Worm (Caenorhabditis elegans): ENCODE data around the gene emc-5.

The emc-5 gene

ce11 chrII:11538741-11539140 is 42.2 kb downstream of the emc-5 start, which contains the start of gene Y62F5A.9:
Gene Y62F5A.9, minus strand, starts transcription at chrII:11538841.
- TF ChIP-seq dao-5 (tag; optimal IDR thresholded peaks at IDR 0.05) (no peak), W03F9.2 (tag; optimal IDR thresholded peaks at IDR 0.05) (no peak), him-1 (tag; optimal IDR thresholded peaks at IDR 0.05) (no peak)

DNA sequence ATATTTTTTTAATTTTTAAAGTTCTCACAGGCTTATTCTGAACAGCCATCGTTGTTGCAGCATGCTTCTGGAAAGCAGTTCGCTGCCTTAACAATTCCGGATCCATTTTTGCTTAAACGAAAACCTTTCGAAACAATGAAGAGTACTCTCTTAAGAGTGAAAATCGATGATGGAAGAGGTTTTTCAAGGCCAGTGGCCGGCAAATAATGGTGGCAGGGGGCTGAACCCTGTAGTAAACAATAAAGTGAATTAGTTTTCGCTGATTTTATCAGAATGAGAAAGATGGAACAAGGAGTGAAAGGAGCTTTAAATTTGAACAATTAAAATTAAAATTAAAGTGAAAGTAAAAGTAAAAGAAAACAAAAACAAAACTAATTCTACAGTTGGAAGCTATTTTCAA is 45.8 kb downstream of the emc-5 start, which contains the start of gene gtf-2E2:
gtf-2E2 (minus strand) TSS at position 111 of the 400 bp plus-strand sequence.
- TF ChIP-seq dao-5 (tag; optimal IDR thresholded peaks at IDR 0.05) (no peak), him-1 (tag; optimal IDR thresholded peaks at IDR 0.05) (no peak), W03F9.2 (tag; optimal IDR thresholded peaks at IDR 0.05) (no peak)

DNA sequence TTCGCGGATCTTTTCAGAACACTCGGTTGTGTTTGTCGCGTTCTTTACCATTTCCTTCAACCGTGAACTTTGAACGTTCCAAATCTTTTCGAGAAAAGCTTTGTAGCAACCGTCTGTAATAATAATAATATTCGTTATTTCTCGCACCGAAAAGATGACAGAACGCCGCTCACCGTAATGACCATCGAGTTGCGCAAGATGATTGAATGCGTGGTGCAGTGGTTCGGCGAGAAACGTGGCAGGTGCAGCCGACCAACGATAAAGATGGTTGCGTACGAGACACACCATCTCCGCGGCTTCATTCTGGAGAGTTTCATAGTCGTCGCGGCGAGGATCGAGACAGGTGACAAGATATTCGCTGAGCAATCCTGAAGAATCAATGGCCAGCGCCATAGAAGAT is 46.4 kb downstream of the emc-5 start:
- TF ChIP-seq dao-5 (tag; optimal IDR thresholded peaks at IDR 0.05) (no peak), W03F9.2 (tag; optimal IDR thresholded peaks at IDR 0.05) (no peak), him-1 (tag; optimal IDR thresholded peaks at IDR 0.05) (no peak)

ce11 chrII:11544714-11545113 is 48.1 kb downstream of the emc-5 start, which contains the start of gene F54D5.9:
Gene F54D5.9, minus strand, starts transcription at chrII:11544828.
- TF ChIP-seq him-1 (tag; optimal IDR thresholded peaks at IDR 0.05) = no peak

DNA sequence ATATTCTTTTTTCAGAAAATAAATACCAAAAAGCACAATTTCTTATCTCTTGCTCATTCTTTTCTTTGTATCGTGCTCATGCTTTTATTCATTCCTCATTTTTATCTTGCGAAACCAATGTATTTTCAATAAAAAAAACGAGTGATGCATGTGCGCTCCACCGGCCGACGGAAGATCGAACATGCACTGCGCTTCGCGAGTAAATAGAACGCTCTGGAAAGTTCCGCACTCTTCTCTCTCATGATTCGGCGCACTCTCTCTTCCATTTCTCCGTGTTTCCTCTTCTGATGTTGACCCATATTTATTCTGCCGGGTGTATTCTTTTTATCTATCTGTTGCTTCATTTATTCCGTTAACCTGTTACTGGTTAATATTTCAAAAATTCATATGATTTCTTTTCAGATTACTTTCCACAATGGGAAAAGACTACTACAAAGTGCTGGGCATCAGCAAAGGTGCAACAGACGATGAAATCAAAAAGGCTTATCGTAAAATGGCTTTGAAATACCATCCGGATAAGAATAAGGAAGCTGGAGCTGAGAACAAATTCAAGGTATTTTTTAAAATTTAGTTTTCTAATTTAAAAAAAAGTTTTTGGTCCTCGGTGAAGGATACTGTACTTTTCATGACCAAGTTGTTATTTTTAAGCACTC is 48.8 kb downstream of the emc-5 start, which contains the start of gene dnj-13:
dnj-13 (plus strand) TSS at position 403 of the 653 bp plus-strand sequence.
- TF ChIP-seq dao-5 (tag; optimal IDR thresholded peaks at IDR 0.05) (peak; percentile 36), W03F9.2 (tag; optimal IDR thresholded peaks at IDR 0.05) (peak; percentile 83), him-1 (tag; optimal IDR thresholded peaks at IDR 0.05) (peak; percentile 73)

DNA sequence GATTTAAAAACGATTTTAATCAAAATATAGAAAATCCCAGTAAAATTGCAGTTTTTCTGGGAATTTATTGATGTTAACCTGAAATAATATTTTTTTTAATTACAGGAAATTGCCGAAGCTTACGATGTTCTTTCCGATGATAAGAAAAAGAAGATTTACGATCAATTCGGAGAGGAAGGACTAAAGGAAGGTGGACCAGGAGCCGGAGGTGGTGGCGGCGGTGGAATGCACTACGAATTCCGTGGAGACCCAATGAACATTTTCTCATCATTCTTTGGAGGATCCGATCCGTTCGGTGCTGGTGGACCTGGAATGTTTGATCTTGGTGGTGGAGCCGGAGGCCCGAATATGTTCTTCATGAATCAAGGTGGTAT is 49.4 kb downstream of the emc-5 start:
- TF ChIP-seq dao-5 (tag; optimal IDR thresholded peaks at IDR 0.05) (no peak), him-1 (tag; optimal IDR thresholded peaks at IDR 0.05) (no peak), W03F9.2 (tag; optimal IDR thresholded peaks at IDR 0.05) (no peak)

- TF ChIP-seq W03F9.2 (tag; optimal IDR thresholded peaks at IDR 0.05) (peak; percentile 30), him-1 (tag; optimal IDR thresholded peaks at IDR 0.05) (no peak), dao-5 (tag; optimal IDR thresholded peaks at IDR 0.05) (no peak)
Measured at ce11 chrII:11547254-11547687, 50.7 kb downstream of the emc-5 start, which contains the start of gene F54D5.7. Gene F54D5.7, plus strand, starts transcription at chrII:11547517.
